Worm (Caenorhabditis elegans): ENCODE results near the gene rps-22.

DNA sequence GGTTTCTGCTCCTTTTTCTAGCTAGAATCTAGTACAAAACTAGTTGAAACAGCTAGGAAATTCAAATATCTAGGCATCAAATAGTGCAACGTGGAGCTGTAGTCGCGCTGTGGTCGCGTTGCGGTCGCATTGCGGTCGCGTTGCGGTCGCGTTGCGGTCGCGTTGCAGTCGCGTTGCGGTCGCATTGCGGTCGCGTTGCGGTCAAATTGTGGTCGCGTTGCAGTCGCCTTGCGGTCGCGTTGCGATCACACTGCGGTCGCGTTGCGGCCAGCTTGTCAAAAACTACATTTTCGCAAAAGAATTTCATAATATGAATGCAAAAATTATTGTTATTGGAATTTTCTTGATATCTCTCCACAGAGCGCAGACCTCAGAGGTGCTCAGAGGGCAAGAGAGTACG is 25.7 kb downstream of the rps-22 start:
- TF ChIP-seq flt-1 (GFP tag; IDR thresholded peaks at IDR 0.05) = no peak
- no peak for TF ChIP-seq med-1 (GFP tag; optimal IDR thresholded peaks at IDR 0.05; ENCODE audit: insufficient read depth)
- TF ChIP-seq cog-1 (tag; optimal IDR thresholded peaks at IDR 0.05) = no peak
- no peak for TF ChIP-seq ztf-29 (GFP tag; IDR thresholded peaks at IDR 0.05)
